Fruit fly (Drosophila melanogaster) S2 (cell line): Measurements from ENCODE around the gene AstC.

ENCODE experiments used
- CG8478 ChIP-seq: fragments of >200 bp; optimal IDR thresholded peaks from 2 replicates; lab custom pipeline; 2018
- CTCF ChIP-seq, 2 experiments: fragments of >200 bp; optimal IDR thresholded peaks; 2 replicates each; lab custom pipeline; 2018

DNA sequence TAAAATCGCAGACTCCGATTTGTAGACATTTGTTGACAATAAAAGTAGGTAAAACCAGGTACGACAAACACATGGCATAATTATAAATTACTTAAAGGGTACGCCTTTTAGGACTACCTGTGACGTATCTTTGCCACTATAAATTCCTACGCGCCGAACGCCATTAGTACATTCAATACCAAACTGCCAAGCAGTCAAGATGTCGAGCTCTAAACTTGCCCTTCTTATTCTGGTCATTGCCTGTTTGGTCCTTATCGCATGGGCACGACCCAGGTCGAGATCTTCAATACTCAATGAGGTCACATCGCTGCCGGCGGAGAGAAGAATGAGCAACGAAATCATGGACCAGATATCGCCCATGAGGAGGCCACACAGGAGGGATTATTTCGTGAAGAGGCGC is 10.3 kb downstream of the AstC start, which contains the start of gene CG14915:
- no peak for TF ChIP-seq CG8478 (lab: Kevin White, UChicago)
- TF ChIP-seq CTCF (optimal IDR thresholded peaks at IDR 0.05; lab: Kevin White, UChicago), result no peak
